Fruit fly (Drosophila melanogaster): Measurements from ENCODE around the gene ArgRS.

- TF ChIP-seq Ets98B (GFP tag; IDR thresholded peaks at IDR 0.05) (peak; percentile 30; the same call in 1 of the 2 replicates), CG8159 (tag; optimal IDR thresholded peaks at IDR 0.05) (no peak), CG13204 (GFP tag; optimal IDR thresholded peaks at IDR 0.05) (no peak), Pif1B (GFP tag; optimal IDR thresholded peaks at IDR 0.05) (no peak), CG17806 (tag; optimal IDR thresholded peaks at IDR 0.05) (no peak), CG15710 (tag; optimal IDR thresholded peaks at IDR 0.05) (no peak)
These were observed 8.6 kb downstream of the ArgRS start, which contains the start of gene Chc for dm6 chrX:15835393-15835792.

All from whole organism, pupa.